Worm (Caenorhabditis elegans): ENCODE data around the gene unc-79.

Gene unc-79

ce11 chrIII:4034984-4035383 is 31.4 kb upstream of the unc-79 start:
- TF ChIP-seq tbx-11 (GFP tag; IDR thresholded peaks at IDR 0.05): no peak
- TF ChIP-seq hnd-1 (tag; optimal IDR thresholded peaks at IDR 0.05): no peak
- TF ChIP-seq ceh-13 (GFP tag; optimal IDR thresholded peaks at IDR 0.05): no peak
- TF ChIP-seq aly-1 (tag; optimal IDR thresholded peaks at IDR 0.05): no peak
- TF ChIP-seq hmbx-1 (tag; optimal IDR thresholded peaks at IDR 0.05): no peak
- TF ChIP-seq pes-1 (GFP tag; IDR thresholded peaks at IDR 0.05): no peak
- no peak for TF ChIP-seq tbx-37 (GFP tag; conservative IDR thresholded peaks at IDR 0.05)
- no peak for TF ChIP-seq tra-4 (tag; optimal IDR thresholded peaks at IDR 0.05)
- no peak for TF ChIP-seq ama-1 (optimal IDR thresholded peaks at IDR 0.05)
- no peak for TF ChIP-seq B0310.2 (tag; optimal IDR thresholded peaks at IDR 0.05)
- no peak for TF ChIP-seq ceh-36 (tag; optimal IDR thresholded peaks at IDR 0.05)
- no peak for TF ChIP-seq scrt-1 (GFP tag; IDR thresholded peaks at IDR 0.05)
- no peak for TF ChIP-seq F13C5.2 (tag; optimal IDR thresholded peaks at IDR 0.05)
- no peak for TF ChIP-seq ets-7 (tag; optimal IDR thresholded peaks at IDR 0.05)
- TF ChIP-seq flt-1 (GFP tag; IDR thresholded peaks at IDR 0.05): no peak
- TF ChIP-seq hmg-4 (GFP tag; optimal IDR thresholded peaks at IDR 0.05): no peak
- no peak for TF ChIP-seq sea-1 (GFP tag; conservative IDR thresholded peaks at IDR 0.05)

- TF ChIP-seq flt-1 (GFP tag; IDR thresholded peaks at IDR 0.05) (no peak), hnd-1 (tag; optimal IDR thresholded peaks at IDR 0.05) (no peak), sea-1 (GFP tag; conservative IDR thresholded peaks at IDR 0.05) (no peak), ceh-13 (GFP tag; optimal IDR thresholded peaks at IDR 0.05) (no peak), hmg-4 (GFP tag; optimal IDR thresholded peaks at IDR 0.05) (no peak), F13C5.2 (tag; optimal IDR thresholded peaks at IDR 0.05) (no peak), ama-1 (optimal IDR thresholded peaks at IDR 0.05) (no peak), ets-7 (tag; optimal IDR thresholded peaks at IDR 0.05) (no peak), scrt-1 (GFP tag; IDR thresholded peaks at IDR 0.05) (no peak), tbx-11 (GFP tag; IDR thresholded peaks at IDR 0.05) (no peak), tbx-37 (GFP tag; conservative IDR thresholded peaks at IDR 0.05) (no peak), ceh-36 (tag; optimal IDR thresholded peaks at IDR 0.05) (no peak), hmbx-1 (tag; optimal IDR thresholded peaks at IDR 0.05) (no peak), B0310.2 (tag; optimal IDR thresholded peaks at IDR 0.05) (no peak), pes-1 (GFP tag; IDR thresholded peaks at IDR 0.05) (no peak), tra-4 (tag; optimal IDR thresholded peaks at IDR 0.05) (no peak)
Observed at ce11 chrIII:4036740-4037139, 29.7 kb upstream of the unc-79 start, which contains the start of gene hum-5. hum-5 (minus strand) TSS chrIII:4036840.

ce11 chrIII:4037332-4037731 is 29.1 kb upstream of the unc-79 start:
- no peak for TF ChIP-seq hmbx-1 (tag; optimal IDR thresholded peaks at IDR 0.05)
- TF ChIP-seq tbx-11 (GFP tag; IDR thresholded peaks at IDR 0.05): no peak

DNA sequence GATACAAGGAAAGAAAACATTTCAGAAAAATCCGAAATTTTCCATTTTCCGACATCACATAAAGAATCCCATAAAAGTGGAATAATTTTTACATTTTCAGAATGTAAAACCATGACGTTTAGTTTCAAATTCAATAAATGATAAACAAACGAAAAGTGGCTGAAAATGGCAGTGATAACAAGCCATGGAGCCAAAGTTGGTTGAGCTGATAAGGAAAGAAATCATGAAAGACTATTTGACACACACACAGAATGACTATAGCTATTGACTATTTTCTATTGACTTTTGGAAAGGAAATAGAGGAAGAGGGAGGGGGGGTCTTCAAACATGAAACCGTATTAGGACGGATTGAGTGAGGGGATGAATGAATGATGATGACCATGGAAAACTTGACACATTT is 26.7 kb upstream of the unc-79 start:
- TF ChIP-seq flt-1 (GFP tag; IDR thresholded peaks at IDR 0.05) (no peak), pes-1 (GFP tag; IDR thresholded peaks at IDR 0.05) (no peak), hmbx-1 (tag; optimal IDR thresholded peaks at IDR 0.05) (no peak), aly-1 (tag; optimal IDR thresholded peaks at IDR 0.05) (no peak), sea-1 (GFP tag; conservative IDR thresholded peaks at IDR 0.05) (no peak)

DNA sequence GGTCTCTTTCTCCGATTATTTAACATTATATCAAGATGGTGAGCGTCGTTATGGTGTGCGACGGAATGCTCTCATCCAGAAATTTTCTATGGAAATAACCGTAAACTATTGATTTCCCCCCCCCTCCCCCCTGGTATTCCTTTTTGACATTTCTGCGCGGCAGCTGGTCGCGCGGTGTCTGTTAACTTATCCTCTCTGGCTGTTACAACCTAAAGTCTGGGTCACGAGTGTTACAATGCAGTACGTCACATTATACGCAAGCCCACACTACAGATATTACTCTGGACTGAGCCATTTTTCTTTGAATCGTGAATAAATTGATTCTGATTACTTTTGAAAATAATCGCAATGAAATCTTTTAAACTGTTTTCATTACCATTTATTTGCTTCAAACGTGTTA is 17.3 kb upstream of the unc-79 start:
- TF ChIP-seq ceh-13 (GFP tag; optimal IDR thresholded peaks at IDR 0.05) (no peak), ceh-36 (tag; optimal IDR thresholded peaks at IDR 0.05) (no peak), tbx-37 (GFP tag; conservative IDR thresholded peaks at IDR 0.05) (no peak), ets-7 (tag; optimal IDR thresholded peaks at IDR 0.05) (no peak), tra-4 (tag; optimal IDR thresholded peaks at IDR 0.05) (no peak), hmg-4 (GFP tag; optimal IDR thresholded peaks at IDR 0.05) (no peak), ama-1 (optimal IDR thresholded peaks at IDR 0.05) (no peak), sea-1 (GFP tag; conservative IDR thresholded peaks at IDR 0.05) (no peak), hmbx-1 (tag; optimal IDR thresholded peaks at IDR 0.05) (no peak), scrt-1 (GFP tag; IDR thresholded peaks at IDR 0.05) (no peak), B0310.2 (tag; optimal IDR thresholded peaks at IDR 0.05) (no peak)

DNA sequence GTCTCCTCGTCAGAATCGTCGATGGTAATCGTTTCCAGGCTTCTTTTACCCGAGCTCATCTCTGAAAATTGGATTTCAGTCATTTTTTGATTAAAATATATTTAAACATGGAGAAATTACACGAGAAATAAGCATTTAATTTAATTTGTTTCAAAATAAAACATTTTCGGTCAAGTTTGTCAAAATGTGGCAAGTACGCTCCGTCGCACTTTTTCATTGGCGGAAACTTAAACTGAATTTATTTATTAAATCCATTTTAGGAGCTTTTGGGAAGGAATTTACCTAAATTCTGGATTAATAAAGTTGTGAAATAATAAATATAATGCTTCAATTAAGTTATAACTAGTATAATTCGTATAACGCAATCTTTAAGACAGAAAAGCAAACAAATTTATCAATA is 8.5 kb upstream of the unc-79 start, which contains the start of gene rcq-5:
Gene rcq-5, minus strand, starts transcription at position 83 of the 400 bp plus-strand sequence.
- no peak for TF ChIP-seq tbx-37 (GFP tag; conservative IDR thresholded peaks at IDR 0.05)
- TF ChIP-seq F13C5.2 (tag; optimal IDR thresholded peaks at IDR 0.05): no peak
- no peak for TF ChIP-seq scrt-1 (GFP tag; IDR thresholded peaks at IDR 0.05)
- no peak for TF ChIP-seq ceh-36 (tag; optimal IDR thresholded peaks at IDR 0.05)
- TF ChIP-seq hmg-4 (GFP tag; optimal IDR thresholded peaks at IDR 0.05): no peak
- TF ChIP-seq tbx-11 (GFP tag; IDR thresholded peaks at IDR 0.05): no peak
- no peak for TF ChIP-seq sea-1 (GFP tag; conservative IDR thresholded peaks at IDR 0.05)
- no peak for TF ChIP-seq ets-7 (tag; optimal IDR thresholded peaks at IDR 0.05)
- no peak for TF ChIP-seq flt-1 (GFP tag; IDR thresholded peaks at IDR 0.05)

DNA sequence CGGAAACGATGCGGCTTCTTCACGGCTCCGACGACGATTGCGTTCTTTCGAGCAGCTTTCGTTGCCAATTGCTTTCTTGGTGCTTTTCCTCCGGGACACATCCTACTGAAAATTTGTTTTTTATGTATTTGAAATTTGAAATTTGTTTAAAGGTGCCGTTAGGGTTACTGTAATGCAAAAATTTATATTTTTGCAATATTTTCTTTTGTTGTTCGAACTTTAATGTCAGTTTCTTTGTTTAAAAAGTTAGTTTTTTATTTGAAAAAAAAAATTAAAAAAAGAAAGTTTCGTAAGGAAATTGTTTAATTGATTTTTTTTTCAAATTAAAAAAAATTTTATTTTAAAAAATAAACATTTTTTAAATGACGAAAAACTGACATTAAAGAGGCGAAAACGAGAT is 7.8 kb upstream of the unc-79 start, which contains the start of gene his-69:
Gene his-69, minus strand, starts transcription at position 101 of the 400 bp plus-strand sequence.
- TF ChIP-seq hmbx-1 (tag; optimal IDR thresholded peaks at IDR 0.05) (no peak), ama-1 (optimal IDR thresholded peaks at IDR 0.05) (no peak), tbx-37 (GFP tag; conservative IDR thresholded peaks at IDR 0.05) (no peak), tbx-11 (GFP tag; IDR thresholded peaks at IDR 0.05) (no peak), pes-1 (GFP tag; IDR thresholded peaks at IDR 0.05) (no peak), sea-1 (GFP tag; conservative IDR thresholded peaks at IDR 0.05) (no peak), ceh-36 (tag; optimal IDR thresholded peaks at IDR 0.05) (no peak), ceh-13 (GFP tag; optimal IDR thresholded peaks at IDR 0.05) (no peak), F13C5.2 (tag; optimal IDR thresholded peaks at IDR 0.05) (no peak), flt-1 (GFP tag; IDR thresholded peaks at IDR 0.05) (no peak)

DNA sequence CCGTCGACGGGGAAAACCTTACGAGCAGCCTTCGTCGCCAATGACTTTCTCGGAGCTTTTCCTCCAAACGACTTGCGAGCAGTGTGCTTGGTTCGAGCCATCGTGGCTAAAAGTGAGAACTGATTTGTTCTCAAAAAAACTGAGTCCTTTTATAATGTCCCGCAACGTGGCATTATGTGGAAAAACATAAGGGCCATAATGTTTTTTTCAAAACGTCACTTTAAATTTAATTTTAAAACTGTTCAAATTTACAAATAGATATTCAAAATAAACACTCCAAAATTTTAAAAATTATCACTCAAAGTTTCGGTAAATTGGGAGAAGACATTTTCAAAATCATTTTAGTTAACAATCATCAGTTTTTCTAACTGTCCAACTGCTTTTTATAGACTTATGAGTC is 6.4 kb upstream of the unc-79 start, which contains the start of gene his-70:
Gene his-70, minus strand, starts transcription at position 101 of the 400 bp plus-strand sequence.
- TF ChIP-seq pes-1 (GFP tag; IDR thresholded peaks at IDR 0.05): no peak
- TF ChIP-seq hmbx-1 (tag; optimal IDR thresholded peaks at IDR 0.05): no peak
- no peak for TF ChIP-seq scrt-1 (GFP tag; IDR thresholded peaks at IDR 0.05)
- TF ChIP-seq ceh-36 (tag; optimal IDR thresholded peaks at IDR 0.05): no peak
- no peak for TF ChIP-seq F13C5.2 (tag; optimal IDR thresholded peaks at IDR 0.05)
- TF ChIP-seq hnd-1 (tag; optimal IDR thresholded peaks at IDR 0.05): no peak
- no peak for TF ChIP-seq ceh-13 (GFP tag; optimal IDR thresholded peaks at IDR 0.05)
- TF ChIP-seq B0310.2 (tag; optimal IDR thresholded peaks at IDR 0.05): no peak
- no peak for TF ChIP-seq sea-1 (GFP tag; conservative IDR thresholded peaks at IDR 0.05)
- TF ChIP-seq aly-1 (tag; optimal IDR thresholded peaks at IDR 0.05): no peak
- no peak for TF ChIP-seq flt-1 (GFP tag; IDR thresholded peaks at IDR 0.05)
- TF ChIP-seq hmg-4 (GFP tag; optimal IDR thresholded peaks at IDR 0.05): no peak
- no peak for TF ChIP-seq ets-7 (tag; optimal IDR thresholded peaks at IDR 0.05)
- TF ChIP-seq tra-4 (tag; optimal IDR thresholded peaks at IDR 0.05): no peak
- no peak for TF ChIP-seq tbx-37 (GFP tag; conservative IDR thresholded peaks at IDR 0.05)
- TF ChIP-seq ama-1 (optimal IDR thresholded peaks at IDR 0.05): no peak
- no peak for TF ChIP-seq tbx-11 (GFP tag; IDR thresholded peaks at IDR 0.05)
